Fruit fly (Drosophila melanogaster): ENCODE data around the gene slx1.
A peak's percentile ranks its signal among the peaks of the same experiment; 100 is the strongest.

Gene slx1

DNA sequence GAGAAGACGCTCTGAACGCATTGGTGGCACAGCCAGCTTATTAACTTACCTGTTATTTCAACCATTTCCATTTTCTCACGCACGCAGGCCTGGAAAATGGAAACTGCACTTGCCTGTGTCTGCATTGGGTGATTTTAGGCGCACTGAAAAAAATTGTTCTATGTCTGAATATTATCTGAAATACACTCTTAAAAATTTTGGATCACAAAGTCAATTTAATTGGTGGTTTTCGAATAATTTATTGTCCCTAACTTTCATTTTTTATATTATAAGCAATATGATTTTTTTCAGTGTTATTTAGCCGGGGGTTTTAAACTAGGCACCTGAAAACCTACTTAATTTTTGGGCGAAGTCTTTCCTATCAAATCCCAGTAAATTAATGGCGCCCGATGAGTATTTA is 21.3 kb downstream of the slx1 start (continued):
- TF ChIP-seq CG3065 (GFP tag; optimal IDR thresholded peaks at IDR 0.05) (no peak), prd (optimal IDR thresholded peaks at IDR 0.05) (no peak), prd (GFP tag; IDR thresholded peaks at IDR 0.05) (peak; percentile 95), CG17802 (tag; optimal IDR thresholded peaks at IDR 0.05) (peak; percentile 58), ab (GFP tag; optimal IDR thresholded peaks at IDR 0.05) (no peak), Asciz (GFP tag; optimal IDR thresholded peaks at IDR 0.05) (peak; percentile 87), Antp (GFP tag; optimal IDR thresholded peaks at IDR 0.05) (peak; percentile 60), CG6175 (GFP tag; IDR thresholded peaks at IDR 0.05) (no peak), Trl (optimal IDR thresholded peaks at IDR 0.05) (no peak), Trl (GFP tag; optimal IDR thresholded peaks at IDR 0.05) (peak; percentile 72), fd96Cb (tag; optimal IDR thresholded peaks at IDR 0.05) (peak; percentile 88), ftz-f1 (GFP tag; optimal IDR thresholded peaks at IDR 0.05) (no peak), CG6272 (GFP tag; IDR thresholded peaks at IDR 0.05) (peak; percentile 50; the same call in 1 of the 2 replicates), CG17328 (GFP tag; IDR thresholded peaks at IDR 0.05) (peak; percentile 84), CG17361 (GFP tag; IDR thresholded peaks at IDR 0.05) (peak; percentile 91), CG31224 (GFP tag; IDR thresholded peaks at IDR 0.05) (peak; percentile 51; the same call in 1 of the 2 replicates), CG17829 (tag; optimal IDR thresholded peaks at IDR 0.05) (peak; percentile 94), Doc3 (GFP tag; IDR thresholded peaks at IDR 0.05; ENCODE audit: partially characterized antibody) (no peak), CG14441 (GFP tag; IDR thresholded peaks at IDR 0.05) (peak; percentile 77), MTF-1 (GFP tag; optimal IDR thresholded peaks at IDR 0.05; ENCODE audit: borderline replicate concordance) (peak; percentile 74), CoRest (tag; optimal IDR thresholded peaks at IDR 0.05) (peak; percentile 64), Fer2 (tag; optimal IDR thresholded peaks at IDR 0.05) (peak; percentile 2), emc (GFP tag; optimal IDR thresholded peaks at IDR 0.05) (no peak), bbx (GFP tag; IDR thresholded peaks at IDR 0.05; ENCODE audit: partially characterized antibody) (no peak), CG10209 (GFP tag; optimal IDR thresholded peaks at IDR 0.05) (peak; percentile 55), CG10267 (tag; optimal IDR thresholded peaks at IDR 0.05) (peak; percentile 88), CG8388 (GFP tag; optimal IDR thresholded peaks at IDR 0.05) (peak; percentile 79), NFAT (GFP tag; IDR thresholded peaks at IDR 0.05) (no peak), abd-A (tag; optimal IDR thresholded peaks at IDR 0.05) (peak; percentile 70), CG15011 (GFP tag; optimal IDR thresholded peaks at IDR 0.05) (peak; percentile 62), ERR (GFP tag; optimal IDR thresholded peaks at IDR 0.05) (no peak), jumu (GFP tag; optimal IDR thresholded peaks at IDR 0.05) (peak; percentile 69), Ptx1 (GFP tag; IDR thresholded peaks at IDR 0.05) (peak; percentile 82), CG4282 (GFP tag; optimal IDR thresholded peaks at IDR 0.05) (no peak), Abd-B (GFP tag; optimal IDR thresholded peaks at IDR 0.05) (peak; percentile 80), chm (GFP tag; IDR thresholded peaks at IDR 0.05) (peak; percentile 78), CG16779 (GFP tag; IDR thresholded peaks at IDR 0.05) (no peak), toy (GFP tag; IDR thresholded peaks at IDR 0.05) (no peak), gem (tag; optimal IDR thresholded peaks at IDR 0.05) (peak; percentile 91), CG17912 (GFP tag; optimal IDR thresholded peaks at IDR 0.05) (no peak), slp2 (GFP tag; optimal IDR thresholded peaks at IDR 0.05) (peak; percentile 39), CG31388 (GFP tag; optimal IDR thresholded peaks at IDR 0.05) (peak; percentile 61), B-H1 (GFP tag; IDR thresholded peaks at IDR 0.05) (peak; percentile 71; the same call in 2 of the 3 replicates), HLH54F (GFP tag; optimal IDR thresholded peaks at IDR 0.05) (no peak), Drgx (GFP tag; IDR thresholded peaks at IDR 0.05) (peak; percentile 73), eve (GFP tag; optimal IDR thresholded peaks at IDR 0.05) (peak; percentile 29 to 85), CG10366 (GFP tag; IDR thresholded peaks at IDR 0.05) (peak; percentile 78), Dip3 (GFP tag; optimal IDR thresholded peaks at IDR 0.05) (peak; percentile 23), CG12071 (GFP tag; optimal IDR thresholded peaks at IDR 0.05) (peak; percentile 67), CG11723 (GFP tag; optimal IDR thresholded peaks at IDR 0.05) (no peak), CG10654 (GFP tag; optimal IDR thresholded peaks at IDR 0.05) (peak; percentile 77), mam (GFP tag; optimal IDR thresholded peaks at IDR 0.05) (peak; percentile 61)
